Fruit fly (Drosophila melanogaster) ovary, adult (tissue): ENCODE measurements around the gene Dic4.

Experiments
- CG17801 ChIP-seq: fragments of 200-800 bp; optimal IDR thresholded peaks from 2 replicates; lab custom pipeline; 2019; ENCODE audit warnings: missing biosample characterization, mild to moderate bottlenecking, missing genetic modification characterization, moderate library complexity; ENCODE audit not compliant: partially characterized antibody

Gene Dic4

DNA sequence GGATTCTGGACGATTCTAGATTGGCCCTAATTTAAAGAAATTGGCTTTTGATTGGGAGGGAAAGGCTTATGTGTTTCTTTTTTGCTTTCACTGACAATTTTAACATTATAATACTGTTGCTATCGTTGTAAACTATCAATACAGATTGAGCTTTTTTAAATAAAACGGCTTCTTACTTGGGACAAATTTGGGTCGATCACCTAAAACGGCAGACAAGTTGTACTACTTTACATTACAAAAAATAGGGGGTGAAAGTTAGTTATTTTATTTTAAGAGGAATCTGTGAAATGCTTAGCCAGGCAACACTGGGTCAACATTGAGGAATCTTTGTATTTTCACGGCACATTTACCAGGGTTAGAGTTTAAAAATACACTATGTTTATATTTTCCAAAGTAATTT is at the start of gene Dic4:
Gene Dic4, minus strand, starts transcription at position 101 of the 400 bp plus-strand sequence.
- TF ChIP-seq CG17801 (GFP tag; lab: Kevin White, UChicago): no peak

DNA sequence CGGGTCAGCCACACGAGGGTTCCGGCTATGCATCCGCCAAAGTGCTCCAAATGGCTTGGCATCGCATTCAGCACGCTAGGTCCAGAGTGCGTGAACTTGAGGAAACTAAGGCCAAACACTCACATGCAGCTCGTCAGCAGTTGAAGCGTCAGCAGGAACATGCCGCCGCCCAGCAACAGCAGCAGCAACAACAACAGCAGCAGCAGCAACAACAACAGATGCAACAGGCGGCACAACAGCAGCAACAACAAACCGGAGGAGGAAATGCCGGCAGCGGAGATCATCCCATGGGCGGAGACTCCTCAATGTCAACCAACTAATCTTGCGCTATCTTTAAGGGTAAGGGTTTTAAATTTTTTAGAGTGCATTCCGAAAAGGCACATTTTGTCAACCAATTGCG is 48.0 kb upstream of the Dic4 start:
- TF ChIP-seq CG17801 (GFP tag; lab: Kevin White, UChicago): no peak

dm6 chr3L:18745647-18746046 is 47.4 kb upstream of the Dic4 start, which contains the start of gene MED11:
TSS of gene MED11 (plus strand) at chr3L:18745856.
- TF ChIP-seq CG17801 (GFP tag; lab: Kevin White, UChicago): no peak

- no peak for TF ChIP-seq CG17801 (GFP tag; lab: Kevin White, UChicago)
These were observed 46.0 kb upstream of the Dic4 start, which contains the start of gene CG6885 for dm6 chr3L:18744188-18744587. TSS of gene CG6885 (plus strand) at chr3L:18744488.

dm6 chr3L:18743679-18744078 is 45.5 kb upstream of the Dic4 start:
- no peak for TF ChIP-seq CG17801 (GFP tag; lab: Kevin White, UChicago)

- no peak for TF ChIP-seq CG17801 (GFP tag; lab: Kevin White, UChicago)
These were observed 44.8 kb upstream of the Dic4 start for dm6 chr3L:18742935-18743466.

DNA sequence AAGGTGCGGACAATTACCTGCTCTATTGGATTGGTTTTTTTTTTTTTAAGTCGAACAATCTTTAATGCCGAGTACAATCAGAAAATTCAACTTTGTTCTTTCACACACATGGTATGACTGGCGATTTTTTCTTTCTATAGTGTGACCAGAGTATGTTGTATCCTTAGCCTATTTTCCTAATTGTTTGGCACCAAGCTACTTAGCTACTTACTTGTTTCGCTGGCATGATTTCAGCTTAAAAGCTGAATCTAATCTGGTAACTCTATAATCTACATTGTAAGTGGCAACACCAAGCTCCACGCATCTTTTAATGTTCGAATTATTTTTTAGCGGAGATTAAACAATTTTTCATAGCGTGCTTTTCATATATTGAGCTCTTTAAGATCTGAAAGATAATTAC is 25.0 kb upstream of the Dic4 start, which contains the start of gene CG12477:
Gene CG12477, minus strand, starts transcription at position 101 of the 400 bp plus-strand sequence.
- no peak for TF ChIP-seq CG17801 (GFP tag; lab: Kevin White, UChicago)

DNA sequence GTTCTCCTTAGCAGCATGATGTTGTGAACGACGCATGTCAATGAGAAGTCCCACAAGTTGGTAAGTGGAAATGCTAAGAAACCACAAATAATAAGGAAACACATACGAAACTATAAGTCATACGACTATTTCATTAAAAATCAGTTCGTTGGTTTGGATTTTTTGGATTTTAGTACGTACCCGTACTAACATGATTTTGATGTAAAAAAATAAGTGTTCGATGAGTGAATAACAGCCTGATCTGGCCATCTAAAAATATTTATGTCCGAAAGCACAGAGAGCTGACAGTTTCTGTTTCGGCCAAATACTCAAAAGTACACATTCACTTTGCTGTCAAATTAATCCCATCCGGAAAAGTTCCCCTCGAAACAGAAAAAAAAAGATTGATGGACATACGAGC is 4.3 kb downstream of the Dic4 start, which contains the start of gene CG6893:
Gene CG6893, plus strand, starts transcription at position 301 of the 400 bp plus-strand sequence.
- no peak for TF ChIP-seq CG17801 (GFP tag; lab: Kevin White, UChicago)

DNA sequence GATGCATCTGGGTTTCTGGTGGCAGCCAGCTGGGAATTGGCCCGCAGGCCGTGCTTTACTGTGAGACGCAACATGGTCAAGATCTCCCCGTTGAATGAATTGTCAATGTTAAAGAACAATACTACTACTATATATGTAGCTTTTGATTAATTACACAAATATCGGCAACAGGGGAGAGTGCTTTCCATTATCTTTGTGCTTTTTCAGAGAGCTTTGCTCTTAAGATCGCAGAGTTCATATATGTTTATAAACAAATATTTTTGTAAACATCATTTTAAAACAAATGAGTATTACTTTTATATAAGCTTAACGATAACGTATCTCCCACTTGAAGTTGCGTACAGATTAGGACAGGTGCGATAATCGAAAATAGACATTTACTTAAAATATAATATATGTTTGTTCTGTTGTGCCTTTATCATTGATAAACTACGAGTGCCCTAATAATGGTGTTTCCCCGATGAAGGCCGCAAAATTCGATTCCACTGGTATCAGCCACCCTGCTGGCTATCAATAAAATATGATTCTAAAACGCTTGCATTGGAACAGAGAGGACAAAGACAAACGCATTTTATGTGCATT is 11.9 kb downstream of the Dic4 start, which contains the start of gene Cyp12c1:
Gene Cyp12c1, minus strand, starts transcription at position 100 of the 582 bp plus-strand sequence.
- TF ChIP-seq CG17801 (GFP tag; lab: Kevin White, UChicago): no peak

DNA sequence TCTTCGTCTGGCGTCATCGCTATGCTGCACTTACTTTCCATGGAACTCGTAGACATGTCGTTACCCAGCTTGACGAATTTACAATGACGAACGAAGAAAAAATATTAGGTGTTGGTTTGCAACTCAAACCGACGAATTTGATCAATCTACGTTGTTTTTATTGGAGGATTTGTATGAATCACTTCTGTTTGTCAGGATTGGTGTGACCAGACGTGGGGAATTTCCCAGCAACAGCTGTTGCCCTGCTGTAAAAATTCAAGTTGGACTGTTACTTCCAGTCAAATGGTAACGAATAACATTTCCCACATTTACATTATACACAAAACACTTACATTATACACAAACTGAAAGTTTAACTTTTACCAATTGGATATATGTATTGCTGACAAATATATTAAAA is 14.4 kb downstream of the Dic4 start, which contains the start of gene Chmp1:
Gene Chmp1, minus strand, starts transcription at position 216 of the 400 bp plus-strand sequence.
- TF ChIP-seq CG17801 (GFP tag; lab: Kevin White, UChicago): peak; percentile 52

DNA sequence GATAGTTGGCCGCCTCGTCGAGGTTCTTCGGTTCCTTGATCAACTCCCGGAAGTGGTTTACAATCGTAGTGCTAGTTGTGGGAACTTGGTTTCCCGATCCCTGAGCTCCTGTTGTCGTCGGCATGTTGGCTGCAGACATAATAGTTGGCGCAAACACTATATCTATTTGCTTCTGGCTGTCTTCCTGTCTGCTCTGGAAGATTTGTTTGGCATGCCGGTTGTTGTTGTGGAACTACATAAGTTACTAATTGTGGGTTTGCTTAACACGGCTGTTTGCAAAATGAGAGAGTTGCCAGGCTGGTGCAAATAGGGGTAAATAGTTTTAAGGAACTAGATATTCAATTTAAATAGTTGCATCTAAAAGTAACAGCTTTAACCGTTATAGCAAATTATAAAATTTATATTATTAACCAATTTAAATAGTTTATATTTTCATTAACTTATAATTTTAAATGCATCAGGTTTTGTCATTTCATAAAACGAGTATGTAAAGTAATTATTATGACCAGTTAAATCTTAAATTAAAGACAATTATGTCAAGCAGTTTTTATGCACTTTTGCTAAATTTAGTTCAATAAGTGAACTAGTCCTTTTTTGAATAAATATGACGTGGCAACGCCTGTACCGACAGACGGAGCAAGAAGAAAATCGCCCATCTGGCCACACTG is 16.5 kb downstream of the Dic4 start, which contains the start of the genes Sgf11 and CG32202:
Gene Sgf11, minus strand, starts transcription at position 287 of the 668 bp plus-strand sequence.
Gene CG32202, plus strand, starts transcription at position 635 of the 668 bp plus-strand sequence.
- TF ChIP-seq CG17801 (GFP tag; lab: Kevin White, UChicago): peak; percentile 57

DNA sequence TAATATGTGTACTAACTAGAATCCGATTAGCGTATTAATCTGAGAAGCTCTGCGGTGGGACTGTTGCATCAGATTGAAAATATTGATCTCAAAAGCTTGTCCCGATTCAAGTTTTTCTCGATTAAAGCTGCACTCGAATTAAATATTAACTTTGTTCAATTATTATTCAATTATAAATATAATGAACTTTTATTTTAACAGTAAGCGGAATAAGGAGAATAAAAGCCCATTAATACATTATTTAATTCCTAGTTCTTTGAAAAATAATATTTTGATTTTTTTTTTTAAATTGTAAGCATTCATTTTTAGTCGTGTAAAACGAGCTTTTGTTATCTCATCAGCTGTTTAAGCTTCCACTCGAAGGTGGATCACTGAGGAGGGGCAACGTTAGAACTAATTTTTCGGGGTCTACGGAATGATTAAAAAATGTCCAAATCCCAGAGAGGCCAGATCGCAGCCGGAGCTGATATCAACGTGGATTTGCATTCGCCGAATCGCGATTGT is 22.8 kb downstream of the Dic4 start, which contains the start of the genes GNBP2 and GNBP1:
Gene GNBP2, minus strand, starts transcription at position 51 of the 504 bp plus-strand sequence.
Gene GNBP1, plus strand, starts transcription at position 438 of the 504 bp plus-strand sequence.
- TF ChIP-seq CG17801 (GFP tag; lab: Kevin White, UChicago): peak; percentile 40

- TF ChIP-seq CG17801 (GFP tag; lab: Kevin White, UChicago): peak; percentile 60
These were observed 25.1 kb downstream of the Dic4 start, which contains the start of gene Capr for dm6 chr3L:18672986-18673633. TSS of gene Capr (minus strand) at chr3L:18673324.

DNA sequence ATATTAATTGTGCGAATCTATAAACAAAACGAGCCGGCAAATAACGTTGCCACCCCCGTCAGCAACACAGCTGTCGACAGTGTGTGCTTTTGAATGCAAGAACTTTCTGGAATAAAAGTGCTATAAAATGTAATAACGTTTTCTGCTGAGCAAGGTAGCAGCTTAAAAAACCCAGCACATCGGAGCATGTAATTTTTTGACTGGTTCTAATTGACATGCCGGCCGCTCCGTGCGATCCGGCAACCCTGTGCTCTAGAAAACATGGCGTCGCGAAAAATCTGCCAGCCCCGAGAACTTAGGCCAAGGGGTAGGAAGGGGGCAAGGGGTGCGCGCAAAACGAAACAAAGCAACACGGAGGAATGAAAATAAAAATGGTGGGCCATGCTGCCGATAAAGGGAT is 26.0 kb downstream of the Dic4 start:
- peak; percentile 11 for TF ChIP-seq CG17801 (GFP tag; lab: Kevin White, UChicago)
